Worm (Caenorhabditis elegans): Measurements from ENCODE around the gene ZC395.5.

Gene ZC395.5

DNA sequence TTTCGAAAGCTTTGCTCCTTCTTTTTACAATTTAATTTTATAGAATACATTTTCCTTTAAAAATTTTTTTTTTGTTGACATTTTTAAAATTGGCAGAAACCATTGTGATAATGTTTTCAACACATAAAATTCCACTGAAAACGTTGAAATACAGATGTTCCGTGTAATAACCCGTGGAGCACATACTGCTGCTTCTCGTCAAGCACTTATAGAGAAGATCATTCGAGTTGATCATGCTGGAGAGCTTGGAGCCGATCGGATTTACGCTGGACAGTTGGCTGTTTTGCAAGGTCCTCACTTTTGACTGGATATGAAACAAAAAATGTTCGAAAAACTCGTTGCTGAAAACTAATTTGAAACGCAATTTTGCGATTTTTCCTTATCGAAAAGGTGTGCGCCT lies 10.1 kb downstream of the ZC395.5 start, which contains the start of gene clk-1:
clk-1 (plus strand) TSS at position 155 of the 400 bp plus-strand sequence.
- no peak for TF ChIP-seq gmeb-1 (tag; optimal IDR thresholded peaks at IDR 0.05)
- TF ChIP-seq elt-3 (tag; optimal IDR thresholded peaks at IDR 0.05) = no peak
- TF ChIP-seq fos-1 (tag; optimal IDR thresholded peaks at IDR 0.05) = no peak
- no peak for TF ChIP-seq dmd-4 (tag; optimal IDR thresholded peaks at IDR 0.05)
- TF ChIP-seq nhr-25 (tag; optimal IDR thresholded peaks at IDR 0.05) = no peak
- TF ChIP-seq zag-1 (tag; optimal IDR thresholded peaks at IDR 0.05) = no peak
- no peak for TF ChIP-seq alr-1 (tag; optimal IDR thresholded peaks at IDR 0.05)
- TF ChIP-seq ztf-1 (GFP tag; conservative IDR thresholded peaks at IDR 0.05) = no peak
- TF ChIP-seq snpc-4 (tag; optimal IDR thresholded peaks at IDR 0.05) = no peak
- no peak for TF ChIP-seq aly-2 (tag; optimal IDR thresholded peaks at IDR 0.05)
- TF ChIP-seq unc-62 (GFP tag; optimal IDR thresholded peaks at IDR 0.05) = no peak
- TF ChIP-seq egl-27 (tag; optimal IDR thresholded peaks at IDR 0.05) = no peak
- TF ChIP-seq sma-3 (GFP tag; optimal IDR thresholded peaks at IDR 0.05) = no peak
- no peak for TF ChIP-seq ceh-82 (tag; optimal IDR thresholded peaks at IDR 0.05)
- TF ChIP-seq ama-1 (optimal IDR thresholded peaks at IDR 0.05) = no peak
- TF ChIP-seq blmp-1 (tag; optimal IDR thresholded peaks at IDR 0.05; ENCODE audit: insufficient read depth) = no peak
- TF ChIP-seq ztf-11 (tag; optimal IDR thresholded peaks at IDR 0.05) = no peak
- no peak for TF ChIP-seq nhr-237 (tag; optimal IDR thresholded peaks at IDR 0.05)
- TF ChIP-seq nhr-21 (tag; optimal IDR thresholded peaks at IDR 0.05) = no peak
- no peak for TF ChIP-seq ztf-4 (tag; optimal IDR thresholded peaks at IDR 0.05)

DNA sequence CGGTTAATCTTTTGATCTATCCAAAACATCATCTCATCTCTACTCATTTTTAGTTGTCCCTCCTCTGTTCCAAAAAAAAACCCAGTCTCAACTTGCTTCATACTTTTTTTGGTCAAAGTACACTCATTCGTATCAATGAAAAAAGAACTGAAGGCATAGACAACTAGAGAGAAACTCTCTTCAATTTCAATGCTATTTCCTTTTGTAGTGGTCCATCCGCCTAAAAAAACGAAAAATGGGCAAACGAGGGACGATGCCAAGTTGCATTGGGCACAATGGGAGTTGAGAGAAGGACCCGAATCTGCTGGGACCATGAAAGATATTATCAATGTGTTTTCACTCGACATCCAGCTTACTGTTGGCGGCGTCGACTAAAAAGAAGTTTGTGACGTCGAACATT lies 12.6 kb downstream of the ZC395.5 start:
- TF ChIP-seq lin-11 (tag; optimal IDR thresholded peaks at IDR 0.05) = no peak
- no peak for TF ChIP-seq nhr-12 (tag; optimal IDR thresholded peaks at IDR 0.05)
- peak; percentile 43 for TF ChIP-seq nhr-129 (tag; optimal IDR thresholded peaks at IDR 0.05)
- peak; percentile 14 for TF ChIP-seq unc-55 (GFP tag; optimal IDR thresholded peaks at IDR 0.05)
- no peak for TF ChIP-seq elt-1 (tag; optimal IDR thresholded peaks at IDR 0.05)
- no peak for TF ChIP-seq fos-1 (tag; optimal IDR thresholded peaks at IDR 0.05)
- TF ChIP-seq nhr-21 (tag; optimal IDR thresholded peaks at IDR 0.05) = no peak
- no peak for TF ChIP-seq nhr-25 (tag; optimal IDR thresholded peaks at IDR 0.05)
- TF ChIP-seq ztf-4 (tag; optimal IDR thresholded peaks at IDR 0.05) = no peak
- TF ChIP-seq ceh-82 (tag; optimal IDR thresholded peaks at IDR 0.05) = no peak
- TF ChIP-seq egl-27 (tag; optimal IDR thresholded peaks at IDR 0.05) = peak; percentile 34
- TF ChIP-seq lsy-2 (tag; optimal IDR thresholded peaks at IDR 0.05) = peak in 1 of 2 experiments; percentile 46
- no peak for TF ChIP-seq ZK546.5 (tag; optimal IDR thresholded peaks at IDR 0.05)
- TF ChIP-seq sma-9 (GFP tag; optimal IDR thresholded peaks at IDR 0.05) = peak; percentile 14
- no peak for TF ChIP-seq sma-9 (tag; optimal IDR thresholded peaks at IDR 0.05)
- TF ChIP-seq sma-3 (GFP tag; optimal IDR thresholded peaks at IDR 0.05) = no peak
- no peak for TF ChIP-seq Y55F3AM.14 (GFP tag; optimal IDR thresholded peaks at IDR 0.05)
- no peak for TF ChIP-seq mdl-1 (tag; optimal IDR thresholded peaks at IDR 0.05)
- peak; percentile 17 for TF ChIP-seq crh-2 (tag; optimal IDR thresholded peaks at IDR 0.05)
- TF ChIP-seq mbf-1 (tag; optimal IDR thresholded peaks at IDR 0.05) = no peak
- no peak for TF ChIP-seq unc-39 (tag; optimal IDR thresholded peaks at IDR 0.05)
- TF ChIP-seq nhr-6 (tag; optimal IDR thresholded peaks at IDR 0.05) = no peak
- no peak for TF ChIP-seq gmeb-1 (tag; optimal IDR thresholded peaks at IDR 0.05)
- peak; percentile 31 for TF ChIP-seq C34F6.9 (tag; optimal IDR thresholded peaks at IDR 0.05)
- TF ChIP-seq aly-2 (tag; optimal IDR thresholded peaks at IDR 0.05) = no peak
- no peak for TF ChIP-seq R02D3.7 (tag; optimal IDR thresholded peaks at IDR 0.05)
- TF ChIP-seq snpc-4 (tag; optimal IDR thresholded peaks at IDR 0.05) = no peak
- no peak for TF ChIP-seq nhr-10 (tag; optimal IDR thresholded peaks at IDR 0.05)
- TF ChIP-seq nhr-77 (tag; optimal IDR thresholded peaks at IDR 0.05) = no peak

DNA sequence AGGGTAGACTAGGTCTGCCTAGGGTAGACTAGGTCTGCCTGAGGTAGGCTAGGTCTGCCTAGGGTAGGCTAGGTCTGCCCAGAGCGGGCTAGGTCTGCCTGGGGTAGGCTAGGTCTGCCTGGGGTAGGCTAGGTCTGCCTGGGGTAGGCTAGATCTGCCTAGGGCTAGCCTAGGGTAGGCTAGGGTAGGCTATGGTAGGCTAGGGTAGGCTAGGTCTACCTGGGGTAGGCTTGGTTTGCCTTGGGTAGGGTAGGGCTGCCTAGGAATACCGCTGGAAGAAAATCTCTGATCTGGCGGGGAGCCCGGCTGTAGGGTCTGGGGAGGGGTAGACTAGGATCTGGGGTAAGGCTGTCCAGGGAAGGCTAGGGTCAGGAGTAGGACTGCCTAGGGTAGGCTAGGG lies 17.8 kb downstream of the ZC395.5 start:
- TF ChIP-seq nhr-21 (tag; optimal IDR thresholded peaks at IDR 0.05) = no peak
- TF ChIP-seq ztf-1 (GFP tag; conservative IDR thresholded peaks at IDR 0.05) = no peak
- no peak for TF ChIP-seq ama-1 (optimal IDR thresholded peaks at IDR 0.05)
- TF ChIP-seq R02D3.7 (tag; optimal IDR thresholded peaks at IDR 0.05) = no peak
- TF ChIP-seq zag-1 (tag; optimal IDR thresholded peaks at IDR 0.05) = no peak

DNA sequence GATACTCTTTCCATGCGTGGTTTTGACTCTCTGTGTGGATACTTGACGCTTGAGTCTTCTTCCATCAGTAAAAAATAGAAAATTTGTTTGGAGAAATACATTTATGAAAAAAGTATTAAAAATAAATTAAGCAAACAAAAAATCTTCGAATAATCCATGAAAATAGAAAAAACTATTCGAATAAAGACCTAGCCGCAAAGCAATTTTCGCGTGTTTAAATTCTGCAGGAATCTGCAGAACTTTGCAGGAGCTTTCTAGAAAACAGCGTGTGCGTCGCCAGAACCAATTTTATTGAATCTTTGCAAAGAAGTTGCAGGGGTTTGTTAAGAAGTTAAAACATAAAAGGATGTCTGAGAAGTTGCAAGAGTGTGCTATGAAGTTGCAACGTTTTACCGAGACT lies 18.6 kb downstream of the ZC395.5 start, which contains the start of gene ZC395.11:
ZC395.11 (minus strand) TSS at position 101 of the 400 bp plus-strand sequence.
- no peak for TF ChIP-seq nhr-11 (tag; optimal IDR thresholded peaks at IDR 0.05)
- no peak for TF ChIP-seq nhr-6 (tag; optimal IDR thresholded peaks at IDR 0.05)
- TF ChIP-seq blmp-1 (tag; optimal IDR thresholded peaks at IDR 0.05; ENCODE audit: insufficient read depth) = no peak
- TF ChIP-seq dmd-4 (tag; optimal IDR thresholded peaks at IDR 0.05) = no peak
- TF ChIP-seq nhr-129 (tag; optimal IDR thresholded peaks at IDR 0.05) = no peak
- TF ChIP-seq lin-11 (tag; optimal IDR thresholded peaks at IDR 0.05) = no peak
- no peak for TF ChIP-seq lin-13 (GFP tag; optimal IDR thresholded peaks at IDR 0.05)
- no peak for TF ChIP-seq elt-1 (tag; optimal IDR thresholded peaks at IDR 0.05)
